Worm (Caenorhabditis elegans) whole organism, L4 larva: ENCODE data around the gene kcc-2.

Experiments
- D1046.2 ChIP-seq: fragments of 200-800 bp; sonication (Bioruptor generic); IDR thresholded peaks from 2 replicates; pipeline ENCODE4 v1.3.6; 2022; ENCODE audit warnings: missing genetic modification characterization, missing compliant biosample characterization
- F49E8.2 ChIP-seq: sonication (generic microtip); optimal IDR thresholded peaks from 2 replicates; lab custom pipeline; 2016; ENCODE audit warnings: missing compliant biosample characterization, mild to moderate bottlenecking, missing genetic modification characterization, borderline replicate concordance
- dpl-1 ChIP-seq: fragments of 150-350 bp; optimal IDR thresholded peaks from 2 replicates; lab custom pipeline; 2014; ENCODE audit warnings: missing biosample characterization, missing genetic modification reagents, missing genetic modification characterization
- fkh-10 ChIP-seq: fragments of 150-350 bp; optimal IDR thresholded peaks from 2 replicates; lab custom pipeline; 2014; ENCODE audit warnings: missing biosample characterization, missing genetic modification reagents, missing genetic modification characterization
- fos-1 ChIP-seq: fragments of 150-350 bp; optimal IDR thresholded peaks from 2 replicates; lab custom pipeline; 2014; ENCODE audit warnings: missing biosample characterization, missing genetic modification characterization
- lin-39 ChIP-seq: fragments of 150-350 bp; optimal IDR thresholded peaks from 2 replicates; lab custom pipeline; 2014; ENCODE audit warnings: missing biosample characterization, missing genetic modification reagents, missing genetic modification characterization
- nhr-237 ChIP-seq: sonication (generic microtip); optimal IDR thresholded peaks from 2 replicates; lab custom pipeline; 2017; ENCODE audit warnings: missing biosample characterization, missing genetic modification characterization
- nhr-28 ChIP-seq: fragments of 150-350 bp; optimal IDR thresholded peaks from 2 replicates; lab custom pipeline; 2014; ENCODE audit warnings: missing biosample characterization, missing genetic modification characterization
- sdz-12 ChIP-seq: fragments of 200-800 bp; sonication (Bioruptor generic); optimal IDR thresholded peaks from 2 replicates; lab custom pipeline; 2018; ENCODE audit warnings: mild to moderate bottlenecking, missing genetic modification characterization, missing compliant biosample characterization
- skn-1 ChIP-seq: fragments of 150-350 bp; optimal IDR thresholded peaks from 2 replicates; lab custom pipeline; 2014; ENCODE audit warnings: missing biosample characterization, missing genetic modification characterization
- snpc-1.2 ChIP-seq: fragments of 200-800 bp; sonication (Bioruptor generic); IDR thresholded peaks from 2 replicates; pipeline ENCODE4 v1.3.6; 2022; ENCODE audit warnings: missing genetic modification reagents, missing genetic modification characterization, missing compliant biosample characterization
- snpc-4 ChIP-seq: fragments of 150-350 bp; optimal IDR thresholded peaks from 2 replicates; lab custom pipeline; 2014; ENCODE audit warnings: missing biosample characterization, missing genetic modification characterization
- zag-1 ChIP-seq: fragments of 150-350 bp; optimal IDR thresholded peaks from 2 replicates; lab custom pipeline; 2014; ENCODE audit warnings: missing biosample characterization, missing genetic modification characterization

- no peak for TF ChIP-seq D1046.2 (GFP tag; lab: Robert Waterston, UW)
- no peak for TF ChIP-seq skn-1 (tag; lab: Kevin White, UChicago)
- TF ChIP-seq F49E8.2 (tag; lab: Kevin White, UChicago): no peak
- TF ChIP-seq nhr-28 (tag; lab: Kevin White, UChicago): no peak
- no peak for TF ChIP-seq snpc-1.2 (GFP tag; lab: Robert Waterston, UW)
- no peak for TF ChIP-seq zag-1
- TF ChIP-seq fkh-10 (GFP tag; lab: Kevin White, UChicago): no peak
- TF ChIP-seq fos-1 (tag; lab: Kevin White, UChicago): no peak
- TF ChIP-seq dpl-1 (GFP tag; lab: Kevin White, UChicago): no peak
- TF ChIP-seq snpc-4 (tag; lab: Kevin White, UChicago): no peak
- no peak for TF ChIP-seq sdz-12
- no peak for TF ChIP-seq lin-39
- TF ChIP-seq nhr-237 (tag; lab: Kevin White, UChicago): no peak
Observed at ce11 chrIV:6060912-6061311, 20.1 kb downstream of the kcc-2 start.
